Worm (Caenorhabditis elegans): ENCODE measurements around the gene pde-4.

The pde-4 gene

DNA sequence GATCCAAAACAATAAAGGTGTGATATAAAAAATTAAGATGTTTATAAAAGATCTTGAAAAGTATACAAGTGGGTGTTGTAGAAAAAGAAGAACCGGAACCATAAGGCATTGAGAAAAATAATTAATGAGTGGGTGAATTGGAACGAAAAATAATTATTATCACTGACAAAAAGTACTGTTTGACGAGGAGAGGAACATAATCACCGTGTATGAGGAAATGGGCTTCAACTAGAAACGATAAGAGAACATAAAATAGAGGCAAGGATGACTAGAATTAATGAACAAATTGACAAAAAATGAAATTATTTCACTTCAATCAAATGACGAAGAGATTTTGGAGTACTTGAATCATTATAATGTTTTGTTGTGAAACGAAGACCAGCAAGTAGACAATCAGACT lies 32.8 kb downstream of the pde-4 start:
- peak; percentile 5 for TF ChIP-seq pha-4 (tag; optimal IDR thresholded peaks at IDR 0.05)
- TF ChIP-seq sea-2 (GFP tag; optimal IDR thresholded peaks at IDR 0.05), result no peak
- TF ChIP-seq elt-2 (tag; optimal IDR thresholded peaks at IDR 0.05), result peak; percentile 37
- TF ChIP-seq pqm-1 (tag; optimal IDR thresholded peaks at IDR 0.05), result peak; percentile 52

ce11 chrII:7616141-7616540 lies 34.9 kb downstream of the pde-4 start, which contains the start of gene cdc-42:
Gene cdc-42 (plus strand): TSS chrII:7616452.
- no peak for TF ChIP-seq nhr-43 (tag; optimal IDR thresholded peaks at IDR 0.05; ENCODE audit: poor library complexity, severe bottlenecking)
- peak; percentile 16 for TF ChIP-seq ama-1 (optimal IDR thresholded peaks at IDR 0.05)

DNA sequence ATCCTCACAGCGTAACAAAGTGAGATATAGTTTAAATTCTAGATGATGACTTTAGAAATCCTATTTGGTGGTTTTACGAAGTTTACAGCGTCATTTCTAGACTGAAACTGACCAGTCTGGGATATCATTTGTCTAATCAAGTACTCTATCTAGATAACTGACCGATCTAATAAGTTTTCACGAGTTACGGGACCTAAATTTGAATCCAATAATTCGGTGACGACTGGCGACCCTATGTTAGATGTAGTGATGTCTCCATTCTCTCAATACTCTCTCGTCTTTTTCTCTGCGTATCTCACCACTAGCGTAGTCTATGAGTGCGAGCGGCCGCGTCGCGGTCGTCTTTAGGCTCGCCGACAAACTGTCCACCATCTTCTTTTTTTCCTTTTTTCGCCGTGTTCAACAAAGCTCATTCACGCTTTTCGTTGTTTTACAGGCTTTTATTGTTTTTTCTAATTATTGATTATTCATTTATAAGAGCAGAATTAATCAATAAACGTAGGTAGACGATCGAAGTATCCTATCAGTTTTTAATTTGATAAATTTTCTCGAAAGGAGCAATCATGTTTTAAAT lies 35.6 kb downstream of the pde-4 start:
- TF ChIP-seq nhr-67 (tag; optimal IDR thresholded peaks at IDR 0.05) (no peak), elt-2 (tag; optimal IDR thresholded peaks at IDR 0.05) (peak; percentile 15), R02D3.7 (tag; optimal IDR thresholded peaks at IDR 0.05) (peak; percentile 7), pha-4 (tag; optimal IDR thresholded peaks at IDR 0.05) (peak; percentile 47), skn-1 (tag; optimal IDR thresholded peaks at IDR 0.05) (no peak), hmg-11 (tag; optimal IDR thresholded peaks at IDR 0.05) (peak; percentile 66), ama-1 (optimal IDR thresholded peaks at IDR 0.05) (peak; percentile 69), nhr-23 (tag; optimal IDR thresholded peaks at IDR 0.05) (peak; percentile 5), nfya-1 (tag; optimal IDR thresholded peaks at IDR 0.05; ENCODE audit: insufficient read depth) (peak; percentile 53), ceh-28 (tag; optimal IDR thresholded peaks at IDR 0.05) (peak; percentile 56)

- peak; percentile 4 for TF ChIP-seq hmg-11 (tag; optimal IDR thresholded peaks at IDR 0.05)
- no peak for TF ChIP-seq nhr-11 (tag; optimal IDR thresholded peaks at IDR 0.05)
- TF ChIP-seq pha-4 (tag; optimal IDR thresholded peaks at IDR 0.05), result peak; percentile 5
- TF ChIP-seq nfya-1 (tag; optimal IDR thresholded peaks at IDR 0.05; ENCODE audit: insufficient read depth), result peak; percentile 10
These were observed 36.7 kb downstream of the pde-4 start for ce11 chrII:7614334-7614733.

DNA sequence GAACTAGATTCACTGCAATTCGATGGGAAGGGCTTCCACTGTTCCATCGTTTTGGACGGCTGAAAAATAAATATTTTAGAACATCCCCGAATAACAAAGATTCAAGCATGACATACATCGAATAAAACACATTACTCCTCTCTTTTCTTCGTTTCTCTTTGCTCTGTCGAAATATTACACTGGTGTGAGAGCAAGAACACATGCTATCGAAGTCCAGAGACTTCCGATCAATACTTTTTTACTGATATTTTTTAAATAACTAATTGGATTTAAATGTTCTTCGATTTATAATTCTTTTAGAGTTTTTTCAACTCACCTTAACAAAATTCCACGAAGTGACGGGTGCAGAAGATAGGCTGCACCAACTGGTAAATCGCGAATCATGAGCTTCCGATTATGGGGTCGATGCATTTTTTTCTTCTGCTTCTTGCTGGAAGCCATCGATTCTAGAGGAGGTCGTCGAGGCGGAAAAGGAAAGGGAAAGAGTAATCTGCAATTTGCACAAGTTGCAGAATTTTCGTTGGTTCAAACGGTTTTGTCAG lies 37.7 kb downstream of the pde-4 start, which contains the start of the genes oig-4 and R07G3.7:
Gene oig-4, plus strand, starts transcription at position 301 of the 542 bp plus-strand sequence.
Gene R07G3.7, minus strand, starts transcription at position 492 of the 542 bp plus-strand sequence.
- no peak for TF ChIP-seq pha-4 (tag; optimal IDR thresholded peaks at IDR 0.05)
- TF ChIP-seq nhr-67 (tag; optimal IDR thresholded peaks at IDR 0.05), result no peak
- TF ChIP-seq egl-5 (tag; optimal IDR thresholded peaks at IDR 0.05), result peak; percentile 45

- no peak for TF ChIP-seq elt-3 (tag; optimal IDR thresholded peaks at IDR 0.05)
- TF ChIP-seq nhr-23 (tag; optimal IDR thresholded peaks at IDR 0.05), result no peak
- TF ChIP-seq ceh-28 (tag; optimal IDR thresholded peaks at IDR 0.05), result no peak
These were observed 43.1 kb downstream of the pde-4 start, which contains the start of gene lips-17 for ce11 chrII:7607953-7608352. Gene lips-17 (plus strand): TSS chrII:7608253.

- TF ChIP-seq nhr-237 (tag; optimal IDR thresholded peaks at IDR 0.05) (no peak), fkh-2 (tag; optimal IDR thresholded peaks at IDR 0.05) (no peak), R02D3.7 (tag; optimal IDR thresholded peaks at IDR 0.05) (no peak), ceh-9 (tag; optimal IDR thresholded peaks at IDR 0.05) (no peak), nhr-23 (tag; optimal IDR thresholded peaks at IDR 0.05) (no peak), daf-12 (tag; optimal IDR thresholded peaks at IDR 0.05) (no peak), nhr-77 (tag; optimal IDR thresholded peaks at IDR 0.05) (no peak), mml-1 (tag; optimal IDR thresholded peaks at IDR 0.05) (no peak), nhr-25 (tag; optimal IDR thresholded peaks at IDR 0.05) (no peak), ama-1 (optimal IDR thresholded peaks at IDR 0.05) (no peak), ztf-4 (tag; optimal IDR thresholded peaks at IDR 0.05) (no peak), snpc-4 (tag; optimal IDR thresholded peaks at IDR 0.05) (no peak), mdl-1 (tag; optimal IDR thresholded peaks at IDR 0.05) (no peak), fos-1 (tag; optimal IDR thresholded peaks at IDR 0.05) (no peak), skn-1 (tag; optimal IDR thresholded peaks at IDR 0.05) (no peak), lin-39 (tag; optimal IDR thresholded peaks at IDR 0.05) (no peak), unc-39 (tag; optimal IDR thresholded peaks at IDR 0.05) (no peak)
These were observed 45.7 kb downstream of the pde-4 start, which contains the start of gene osm-8 for ce11 chrII:7605306-7605705. Gene osm-8 (minus strand): TSS chrII:7605406.
